Fruit fly (Drosophila melanogaster): ENCODE measurements around the gene CG15021.

CG15021 gene

DNA sequence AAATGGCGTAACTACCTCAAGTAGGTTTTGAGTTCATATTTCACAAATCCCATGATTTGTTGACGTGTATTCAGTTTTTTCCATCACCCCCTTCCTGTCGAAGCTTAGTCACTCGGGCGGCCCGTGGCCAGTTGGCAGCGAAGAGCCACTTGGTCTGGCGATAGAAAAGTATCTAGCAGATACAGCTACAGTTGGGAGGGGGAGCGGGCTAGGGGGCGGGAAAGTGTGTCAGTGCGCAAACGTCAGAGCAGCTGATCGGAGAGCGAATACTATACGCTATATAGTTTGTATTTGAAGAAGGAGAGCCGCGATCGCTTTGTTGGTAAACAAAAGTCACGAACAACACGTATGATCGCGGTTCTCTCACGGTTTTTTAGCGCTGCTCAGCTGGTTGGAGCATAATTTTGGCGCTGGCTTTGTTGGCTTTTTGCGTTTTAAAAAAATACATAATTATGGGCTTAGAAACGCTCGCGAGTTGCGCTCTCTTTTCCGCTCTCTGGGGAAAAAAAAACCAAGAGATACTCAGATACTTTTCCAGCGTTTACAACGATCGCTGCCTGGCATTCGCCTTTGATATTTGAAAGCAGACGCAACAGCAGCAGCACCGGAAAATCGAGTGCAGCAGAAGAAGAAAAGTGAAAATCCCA lies 22.6 kb upstream of the CG15021 start (continued):
- TF ChIP-seq ewg (GFP tag; optimal IDR thresholded peaks at IDR 0.05) (no peak), CG3995 (GFP tag; optimal IDR thresholded peaks at IDR 0.05) (no peak), jigr1 (GFP tag; IDR thresholded peaks at IDR 0.05) (no peak), CG42726 (GFP tag; IDR thresholded peaks at IDR 0.05; ENCODE audit: partially characterized antibody) (no peak), CG3726 (GFP tag; IDR thresholded peaks at IDR 0.05) (no peak), CG1832 (GFP tag; optimal IDR thresholded peaks at IDR 0.05) (no peak), dmrt11E (tag; optimal IDR thresholded peaks at IDR 0.05) (no peak), CG18619 (GFP tag; optimal IDR thresholded peaks at IDR 0.05) (no peak), nerfin-1 (tag; optimal IDR thresholded peaks at IDR 0.05) (no peak), Hr51 (GFP tag; optimal IDR thresholded peaks at IDR 0.05) (no peak), Scr (GFP tag; IDR thresholded peaks at IDR 0.05; ENCODE audit: partially characterized antibody) (no peak), pzg (GFP tag; optimal IDR thresholded peaks at IDR 0.05) (no peak), psq (GFP tag; optimal IDR thresholded peaks at IDR 0.05) (no peak), CG30020 (tag; optimal IDR thresholded peaks at IDR 0.05) (no peak), CG13424 (tag; optimal IDR thresholded peaks at IDR 0.05) (no peak), CG1602 (GFP tag; optimal IDR thresholded peaks at IDR 0.05) (no peak), CG2116 (GFP tag; optimal IDR thresholded peaks at IDR 0.05) (no peak), unpg (GFP tag; optimal IDR thresholded peaks at IDR 0.05) (no peak), CG17568 (GFP tag; optimal IDR thresholded peaks at IDR 0.05) (peak; percentile 1), Bteb2 (GFP tag; optimal IDR thresholded peaks at IDR 0.05) (no peak), CG4707 (GFP tag; optimal IDR thresholded peaks at IDR 0.05) (no peak), yki (optimal IDR thresholded peaks at IDR 0.05) (no peak), CG17802 (tag; optimal IDR thresholded peaks at IDR 0.05) (no peak), CG10147 (GFP tag; optimal IDR thresholded peaks at IDR 0.05) (no peak), her (GFP tag; optimal IDR thresholded peaks at IDR 0.05) (no peak), CG10959 (GFP tag; IDR thresholded peaks at IDR 0.05) (no peak), Jarid2 (GFP tag; optimal IDR thresholded peaks at IDR 0.05) (no peak), CG11093 (GFP tag; IDR thresholded peaks at IDR 0.05) (no peak), wor (GFP tag; IDR thresholded peaks at IDR 0.05) (no peak), nmo (GFP tag; optimal IDR thresholded peaks at IDR 0.05) (no peak), zf30C (GFP tag; optimal IDR thresholded peaks at IDR 0.05) (peak; percentile 8), Xbp1 (GFP tag; optimal IDR thresholded peaks at IDR 0.05) (peak; percentile 35), CG6765 (GFP tag; optimal IDR thresholded peaks at IDR 0.05) (no peak), CrebB (tag; optimal IDR thresholded peaks at IDR 0.05) (peak; percentile 46), Mrtf (GFP tag; IDR thresholded peaks at IDR 0.05) (no peak), D19A (tag; optimal IDR thresholded peaks at IDR 0.05) (no peak), Trl (optimal IDR thresholded peaks at IDR 0.05) (peak; percentile 65 to 93), Trl (GFP tag; optimal IDR thresholded peaks at IDR 0.05) (no peak), CG10543 (GFP tag; optimal IDR thresholded peaks at IDR 0.05) (peak; percentile 98), insv (GFP tag; optimal IDR thresholded peaks at IDR 0.05) (no peak), CG14014 (GFP tag; IDR thresholded peaks at IDR 0.05) (peak; percentile 47; the same call in 1 of the 2 replicates), chinmo (GFP tag; IDR thresholded peaks at IDR 0.05; ENCODE audit: partially characterized antibody) (peak; percentile 98), cg (GFP tag; optimal IDR thresholded peaks at IDR 0.05) (no peak), CG17912 (GFP tag; optimal IDR thresholded peaks at IDR 0.05) (peak; percentile 25), kah (GFP tag; optimal IDR thresholded peaks at IDR 0.05) (no peak), C15 (GFP tag; IDR thresholded peaks at IDR 0.05) (no peak), Nf-YC (tag; optimal IDR thresholded peaks at IDR 0.05) (peak; percentile 30), chm (GFP tag; IDR thresholded peaks at IDR 0.05) (peak; percentile 42; the same call in 1 of the 2 replicates), CG11398 (GFP tag; optimal IDR thresholded peaks at IDR 0.05) (no peak), sima (GFP tag; optimal IDR thresholded peaks at IDR 0.05) (no peak)
